Fruit fly (Drosophila melanogaster) whole organism, embryonic: ENCODE data around the gene Bet1.
A peak's percentile ranks its signal among the peaks of the same experiment; 100 is the strongest.

Experiments
- B-H1 ChIP-seq: fragments of 200-800 bp; sonication (Bioruptor generic); IDR thresholded peaks from 3 replicates; pipeline ENCODE4 v1.3.6; 2022; ENCODE audit warnings: missing biosample characterization, missing genetic modification characterization
- Bteb2 ChIP-seq: fragments of 200-800 bp; sonication (Bioruptor generic); optimal IDR thresholded peaks from 2 replicates; lab custom pipeline; 2016; ENCODE audit warnings: missing biosample characterization, missing genetic modification characterization
- CG10209 ChIP-seq: fragments of 200-800 bp; sonication (Bioruptor generic); optimal IDR thresholded peaks from 3 replicates; lab custom pipeline; 2017; ENCODE audit warnings: missing biosample characterization, mild to moderate bottlenecking, missing genetic modification characterization, missing genetic modification reagents
- CG10431 ChIP-seq: fragments of 200-800 bp; sonication (Bioruptor generic); optimal IDR thresholded peaks from 3 replicates; lab custom pipeline; 2018; ENCODE audit warnings: missing biosample characterization, mild to moderate bottlenecking, missing genetic modification characterization
- CG11456 ChIP-seq: fragments of 200-800 bp; sonication (Bioruptor generic); IDR thresholded peaks from 3 replicates; pipeline ENCODE4 v1.3.6; 2022; ENCODE audit warnings: missing biosample characterization, missing genetic modification characterization
- CG11696 ChIP-seq: fragments of 200-800 bp; sonication (Bioruptor generic); IDR thresholded peaks from 2 replicates; pipeline ENCODE4 v1.3.6; 2022; ENCODE audit warnings: missing biosample characterization, missing genetic modification characterization
- CG11723 ChIP-seq: fragments of 200-800 bp; sonication (Bioruptor generic); optimal IDR thresholded peaks from 2 replicates; lab custom pipeline; 2017; ENCODE audit warnings: missing biosample characterization, mild to moderate bottlenecking, missing genetic modification characterization
- CG12299 ChIP-seq: fragments of 200-800 bp; sonication (Bioruptor generic); optimal IDR thresholded peaks from 2 replicates; lab custom pipeline; 2018; ENCODE audit warnings: missing biosample characterization, mild to moderate bottlenecking, missing genetic modification characterization
- CG12769 ChIP-seq: fragments of 200-800 bp; sonication (Bioruptor generic); optimal IDR thresholded peaks from 2 replicates; lab custom pipeline; 2019; ENCODE audit warnings: missing biosample characterization, mild to moderate bottlenecking, missing genetic modification characterization, moderate library complexity
- CG14441 ChIP-seq: fragments of 200-800 bp; sonication (Bioruptor generic); IDR thresholded peaks from 2 replicates; pipeline ENCODE4 v1.3.6; 2022; ENCODE audit warnings: missing biosample characterization, missing genetic modification characterization
- CG15696 ChIP-seq: fragments of 200-800 bp; sonication (Bioruptor generic); optimal IDR thresholded peaks from 2 replicates; lab custom pipeline; 2019; ENCODE audit warnings: missing biosample characterization, mild to moderate bottlenecking, missing genetic modification characterization, moderate library complexity
- CG1603 ChIP-seq: fragments of 200-800 bp; sonication (Bioruptor generic); optimal IDR thresholded peaks from 2 replicates; lab custom pipeline; 2019; ENCODE audit warnings: missing biosample characterization, mild to moderate bottlenecking, missing genetic modification characterization, moderate library complexity
- CG16863 ChIP-seq: fragments of 200-800 bp; sonication (Bioruptor generic); optimal IDR thresholded peaks from 3 replicates; lab custom pipeline; 2016; ENCODE audit warnings: missing biosample characterization, missing genetic modification characterization
- CG17829 ChIP-seq: fragments of 200-800 bp; optimal IDR thresholded peaks from 2 replicates; lab custom pipeline; 2019; ENCODE audit warnings: missing biosample characterization, mild to moderate bottlenecking, missing genetic modification characterization, moderate library complexity
- CG2678 ChIP-seq: fragments of 200-800 bp; sonication (Bioruptor generic); optimal IDR thresholded peaks from 3 replicates; lab custom pipeline; 2019; ENCODE audit warnings: missing biosample characterization, mild to moderate bottlenecking, missing genetic modification characterization, moderate library complexity
- CG34224 ChIP-seq: fragments of 200-800 bp; sonication (Bioruptor generic); IDR thresholded peaks from 3 replicates; pipeline ENCODE4 v1.3.6; 2022; ENCODE audit warnings: missing biosample characterization, missing genetic modification characterization; ENCODE audit not compliant: partially characterized antibody
- CG3838 ChIP-seq: fragments of 200-800 bp; sonication (Bioruptor generic); optimal IDR thresholded peaks from 3 replicates; lab custom pipeline; 2016; ENCODE audit warnings: missing biosample characterization, missing genetic modification characterization
- CG5180 ChIP-seq: fragments of 200-800 bp; sonication (Bioruptor generic); optimal IDR thresholded peaks from 3 replicates; lab custom pipeline; 2017; ENCODE audit warnings: missing biosample characterization, missing genetic modification characterization, mild to moderate bottlenecking, moderate library complexity, missing genetic modification reagents
- CG8944 ChIP-seq: fragments of 200-800 bp; sonication (Bioruptor generic); optimal IDR thresholded peaks from 3 replicates; lab custom pipeline; 2016; ENCODE audit warnings: missing biosample characterization, missing genetic modification characterization
- CG9876 ChIP-seq: fragments of 200-800 bp; sonication (Bioruptor generic); optimal IDR thresholded peaks from 2 replicates; lab custom pipeline; 2016; ENCODE audit warnings: missing biosample characterization, missing genetic modification characterization
- Dip2 ChIP-seq: fragments of 200-800 bp; sonication (Bioruptor generic); IDR thresholded peaks from 2 replicates; pipeline ENCODE4 v1.3.6; 2022; ENCODE audit warnings: missing biosample characterization, missing genetic modification characterization
- Fer1 ChIP-seq: fragments of 200-800 bp; sonication (Bioruptor generic); optimal IDR thresholded peaks from 2 replicates; lab custom pipeline; 2017; ENCODE audit warnings: missing biosample characterization, mild to moderate bottlenecking, missing genetic modification characterization
- Fer2 ChIP-seq: fragments of 200-800 bp; sonication (Bioruptor generic); optimal IDR thresholded peaks from 2 replicates; lab custom pipeline; 2018; ENCODE audit warnings: missing biosample characterization, mild to moderate bottlenecking, missing genetic modification characterization, moderate library complexity
- Mrtf ChIP-seq: fragments of 200-800 bp; sonication (Bioruptor generic); IDR thresholded peaks from 3 replicates; pipeline ENCODE4 v1.3.6; 2022; ENCODE audit warnings: missing biosample characterization, missing genetic modification characterization
- NFAT ChIP-seq: fragments of 200-800 bp; sonication (Bioruptor generic); IDR thresholded peaks from 2 replicates; pipeline ENCODE4 v1.3.6; 2022; ENCODE audit warnings: missing biosample characterization, missing genetic modification characterization
- Ptx1 ChIP-seq: fragments of 200-800 bp; sonication (Bioruptor generic); IDR thresholded peaks from 2 replicates; pipeline ENCODE4 v1.3.6; 2022; ENCODE audit warnings: missing biosample characterization, missing genetic modification characterization
- Six4 ChIP-seq: fragments of 200-800 bp; sonication (Bioruptor generic); optimal IDR thresholded peaks from 2 replicates; lab custom pipeline; 2016; ENCODE audit warnings: missing biosample characterization, missing genetic modification characterization
- ara ChIP-seq: fragments of 200-800 bp; sonication (Bioruptor generic); IDR thresholded peaks from 2 replicates; pipeline ENCODE4 v1.3.6; 2022; ENCODE audit warnings: missing biosample characterization, missing genetic modification characterization
- bigmax ChIP-seq: fragments of 200-800 bp; sonication (Bioruptor generic); optimal IDR thresholded peaks from 2 replicates; lab custom pipeline; 2018; ENCODE audit warnings: missing biosample characterization, mild to moderate bottlenecking, missing genetic modification characterization
- ci ChIP-seq: fragments of 200-800 bp; sonication (Bioruptor generic); IDR thresholded peaks from 3 replicates; pipeline ENCODE4 v1.3.6; 2022; ENCODE audit warnings: missing biosample characterization, missing genetic modification characterization
- dmrt11E ChIP-seq: fragments of 200-800 bp; sonication (Bioruptor generic); optimal IDR thresholded peaks from 3 replicates; lab custom pipeline; 2018; ENCODE audit warnings: missing biosample characterization, mild to moderate bottlenecking, missing genetic modification characterization, moderate library complexity
- grn ChIP-seq: fragments of 200-800 bp; sonication (Bioruptor generic); optimal IDR thresholded peaks from 3 replicates; lab custom pipeline; 2017; ENCODE audit warnings: missing biosample characterization, missing genetic modification characterization
- gt ChIP-seq: fragments of 200-800 bp; sonication (Bioruptor generic); IDR thresholded peaks from 2 replicates; pipeline ENCODE4 v1.3.6; 2022; ENCODE audit warnings: missing biosample characterization, missing genetic modification characterization
- inv ChIP-seq: fragments of 200-800 bp; sonication (Bioruptor generic); IDR thresholded peaks from 2 replicates; pipeline ENCODE4 v1.3.6; 2022; ENCODE audit warnings: missing biosample characterization, missing genetic modification characterization; ENCODE audit not compliant: partially characterized antibody
- lmd ChIP-seq: fragments of 200-800 bp; sonication (Bioruptor generic); IDR thresholded peaks from 2 replicates; pipeline ENCODE4 v1.3.6; 2022; ENCODE audit warnings: missing biosample characterization, missing genetic modification characterization
- nau ChIP-seq: fragments of 200-800 bp; sonication (Bioruptor generic); optimal IDR thresholded peaks from 3 replicates; lab custom pipeline; 2017; ENCODE audit warnings: missing biosample characterization, mild to moderate bottlenecking, missing genetic modification characterization, missing genetic modification reagents
- nom ChIP-seq: fragments of 200-800 bp; sonication (Bioruptor generic); optimal IDR thresholded peaks from 2 replicates; lab custom pipeline; 2017; ENCODE audit warnings: missing biosample characterization, missing genetic modification characterization, mild to moderate bottlenecking, moderate library complexity, missing genetic modification reagents
- otp ChIP-seq: fragments of 200-800 bp; sonication (Bioruptor generic); IDR thresholded peaks from 3 replicates; pipeline ENCODE4, ENCODE4 v1.3.6; 2022; ENCODE audit warnings: missing biosample characterization, missing genetic modification characterization
- p53 ChIP-seq: fragments of 200-800 bp; sonication (Bioruptor generic); optimal IDR thresholded peaks from 2 replicates; lab custom pipeline; 2016; ENCODE audit warnings: missing biosample characterization, missing genetic modification characterization
- phol ChIP-seq: fragments of 200-800 bp; sonication (Bioruptor generic); optimal IDR thresholded peaks from 3 replicates; lab custom pipeline; 2018; ENCODE audit warnings: missing biosample characterization, mild to moderate bottlenecking, missing genetic modification characterization, moderate library complexity
- prd ChIP-seq, 3 experiments: fragments of >200 bp in 2 of 3; fragments of 200-800 bp in 1 of 3; sonication (Bioruptor generic) in 1 of 3; optimal IDR thresholded peaks in 2 of 3; IDR thresholded peaks in 1 of 3; 2 replicates in 2 of 3; 3 replicates in 1 of 3; pipeline versions ENCODE4 v1.3.6 to Lab custom; 2017 to 2022; ENCODE audit warnings: missing biosample characterization in 1 of 3, missing genetic modification characterization in 1 of 3
- row ChIP-seq: fragments of 200-800 bp; sonication (Bioruptor generic); IDR thresholded peaks from 3 replicates; pipeline ENCODE4 v1.3.6; 2022; ENCODE audit warnings: missing biosample characterization, missing genetic modification characterization
- salm ChIP-seq: fragments of 200-800 bp; sonication (Bioruptor generic); optimal IDR thresholded peaks from 2 replicates; lab custom pipeline; 2018; ENCODE audit warnings: missing biosample characterization, mild to moderate bottlenecking, missing genetic modification characterization
- sens ChIP-seq: fragments of 200-800 bp; sonication (Bioruptor generic); peaks from one replicate; lab custom pipeline; 2016; ENCODE audit warnings: missing biosample characterization, missing genetic modification characterization
- tin ChIP-seq: fragments of 200-800 bp; sonication (Bioruptor generic); optimal IDR thresholded peaks from 3 replicates; lab custom pipeline; 2016; ENCODE audit warnings: missing biosample characterization, missing genetic modification characterization
- trh ChIP-seq: fragments of 200-800 bp; sonication (Bioruptor generic); optimal IDR thresholded peaks from 2 replicates; lab custom pipeline; 2016; ENCODE audit warnings: missing biosample characterization, missing genetic modification characterization
- twi ChIP-seq: fragments of 200-800 bp; optimal IDR thresholded peaks from 2 replicates; lab custom pipeline; 2019; ENCODE audit warnings: missing biosample characterization, mild to moderate bottlenecking, missing genetic modification characterization, moderate library complexity
- unpg ChIP-seq: fragments of 200-800 bp; sonication (Bioruptor generic); optimal IDR thresholded peaks from 3 replicates; lab custom pipeline; 2018; ENCODE audit warnings: missing biosample characterization, mild to moderate bottlenecking, missing genetic modification characterization, moderate library complexity
- vfl ChIP-seq: fragments of 200-800 bp; sonication (Bioruptor generic); optimal IDR thresholded peaks from 2 replicates; lab custom pipeline; 2016; ENCODE audit warnings: missing biosample characterization, missing genetic modification characterization
- wdn ChIP-seq: fragments of 200-800 bp; sonication (Bioruptor generic); IDR thresholded peaks from 2 replicates; pipeline ENCODE4 v1.3.6; 2022; ENCODE audit warnings: missing biosample characterization, missing genetic modification characterization

Gene Bet1

DNA sequence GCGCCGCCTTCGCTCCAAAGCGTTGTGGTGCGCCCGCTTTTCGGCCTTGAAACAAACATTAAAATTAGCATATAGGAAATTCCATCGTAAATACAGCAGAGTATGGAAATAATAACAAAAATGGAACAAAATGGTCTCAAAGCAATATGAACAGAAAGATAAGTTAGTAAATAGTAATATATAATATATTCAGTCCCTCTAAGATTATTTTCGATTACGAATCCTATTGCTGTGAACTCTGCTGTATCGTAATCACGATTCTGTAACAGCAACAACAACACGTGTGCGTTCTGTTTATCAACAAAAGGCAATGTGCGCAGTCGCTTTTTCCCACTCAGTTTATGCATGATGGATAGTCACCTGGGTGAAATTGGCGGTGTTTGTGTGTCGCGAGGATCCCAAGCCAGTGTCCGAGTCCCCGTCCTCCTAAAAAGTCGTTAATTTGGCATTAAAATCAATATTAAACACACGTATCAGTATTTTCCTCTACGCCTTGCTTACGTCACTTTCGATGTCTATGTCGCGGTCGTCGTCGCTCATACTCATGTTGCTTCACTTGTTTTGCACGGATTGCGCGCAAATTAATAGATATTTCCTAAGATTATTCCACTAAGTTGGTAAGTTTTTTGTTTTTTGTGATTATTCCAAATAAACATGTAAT, 2.4 kb downstream of the Bet1 start, which contains the start of the genes CG42374 and Mettl5 (continued):
- TF ChIP-seq CG10431 (GFP tag; lab: Kevin White, UChicago) (no peak), Dip2 (GFP tag; lab: Robert Waterston, UW) (no peak), CG8944 (GFP tag; lab: Kevin White, UChicago) (no peak), gt (GFP tag; lab: Robert Waterston, UW) (no peak), CG34224 (no peak), CG14441 (GFP tag; lab: Robert Waterston, UW) (peak; percentile 47; the same call in 1 of the 2 replicates), otp (GFP tag; lab: Robert Waterston, UW) (no peak), CG9876 (GFP tag; lab: Kevin White, UChicago) (no peak), B-H1 (no peak; the same call in 2 of the 3 replicates), tin (GFP tag; lab: Kevin White, UChicago) (no peak), CG16863 (GFP tag; lab: Kevin White, UChicago) (no peak), grn (GFP tag; lab: Kevin White, UChicago) (peak; percentile 59), salm (no peak), nau (GFP tag; lab: Kevin White, UChicago) (peak; percentile 27), Six4 (no peak), Mrtf (no peak), Ptx1 (GFP tag; lab: Robert Waterston, UW) (no peak), sens (peak; percentile 61), vfl (GFP tag; lab: Kevin White, UChicago) (no peak), CG11723 (GFP tag; lab: Kevin White, UChicago) (no peak), row (peak; percentile 29; the same call in 2 of the 3 replicates), CG11696 (GFP tag; lab: Robert Waterston, UW) (peak; percentile 98), Fer1 (GFP tag; lab: Kevin White, UChicago) (peak; percentile 57), CG15696 (tag; lab: Kevin White, UChicago) (no peak), wdn (GFP tag; lab: Robert Waterston, UW) (no peak), CG5180 (GFP tag; lab: Kevin White, UChicago) (peak; percentile 3), ara (GFP tag; lab: Robert Waterston, UW) (peak; percentile 39; the same call in 1 of the 2 replicates), twi (tag; lab: Kevin White, UChicago) (no peak), nom (GFP tag; lab: Kevin White, UChicago) (no peak), CG12769 (peak; percentile 64), CG3838 (no peak), dmrt11E (tag; lab: Kevin White, UChicago) (no peak), CG2678 (peak; percentile 52), phol (tag; lab: Kevin White, UChicago) (peak; percentile 51), Bteb2 (GFP tag; lab: Kevin White, UChicago) (no peak), Fer2 (no peak), CG1603 (peak; percentile 46), p53 (GFP tag; lab: Kevin White, UChicago) (no peak), CG17829 (tag; lab: Kevin White, UChicago) (no peak), CG10209 (GFP tag; lab: Kevin White, UChicago) (peak; percentile 46), trh (GFP tag; lab: Kevin White, UChicago) (no peak), ci (GFP tag; lab: Robert Waterston, UW) (no peak), lmd (GFP tag; lab: Robert Waterston, UW) (peak; percentile 37), CG12299 (tag; lab: Kevin White, UChicago) (no peak), CG11456 (GFP tag; lab: Robert Waterston, UW) (no peak), inv (GFP tag; lab: Robert Waterston, UW) (no peak), bigmax (GFP tag; lab: Kevin White, UChicago) (no peak), NFAT (GFP tag; lab: Robert Waterston, UW) (no peak), prd (optimal IDR thresholded peaks at IDR 0.05; lab: Kevin White, UChicago) (no peak), prd (GFP tag; IDR thresholded peaks at IDR 0.05; lab: Robert Waterston, UW) (peak; percentile 44; the same call in 1 of the 3 replicates), unpg (GFP tag; lab: Kevin White, UChicago) (peak; percentile 69)
